Fruit fly (Drosophila melanogaster) whole organism, embryonic: ENCODE data around the gene att-ORFB.

ENCODE experiments used
- Abd-B ChIP-seq: fragments of 200-800 bp; sonication (Bioruptor generic); optimal IDR thresholded peaks from 2 replicates; lab custom pipeline; 2018; ENCODE audit warnings: missing biosample characterization, mild to moderate bottlenecking, missing genetic modification characterization, moderate library complexity
- CG10209 ChIP-seq: fragments of 200-800 bp; sonication (Bioruptor generic); optimal IDR thresholded peaks from 3 replicates; lab custom pipeline; 2017; ENCODE audit warnings: missing biosample characterization, mild to moderate bottlenecking, missing genetic modification characterization, missing genetic modification reagents
- CG1024 ChIP-seq: fragments of 200-800 bp; sonication (Bioruptor generic); IDR thresholded peaks from 2 replicates; pipeline ENCODE4 v1.3.6; 2022; ENCODE audit warnings: missing biosample characterization, missing genetic modification characterization
- CG10565 ChIP-seq: fragments of 200-800 bp; sonication (Bioruptor generic); optimal IDR thresholded peaks from 3 replicates; lab custom pipeline; 2016; ENCODE audit warnings: missing biosample characterization, mild to moderate bottlenecking, missing genetic modification characterization
- CG12769 ChIP-seq: fragments of 200-800 bp; sonication (Bioruptor generic); optimal IDR thresholded peaks from 2 replicates; lab custom pipeline; 2019; ENCODE audit warnings: missing biosample characterization, mild to moderate bottlenecking, missing genetic modification characterization, moderate library complexity
- CG14441 ChIP-seq: fragments of 200-800 bp; sonication (Bioruptor generic); IDR thresholded peaks from 2 replicates; pipeline ENCODE4 v1.3.6; 2022; ENCODE audit warnings: missing biosample characterization, missing genetic modification characterization
- CG15073 ChIP-seq: fragments of 200-800 bp; sonication (Bioruptor generic); optimal IDR thresholded peaks from 2 replicates; lab custom pipeline; 2016; ENCODE audit warnings: missing biosample characterization, missing genetic modification characterization
- CG17829 ChIP-seq: fragments of 200-800 bp; optimal IDR thresholded peaks from 2 replicates; lab custom pipeline; 2019; ENCODE audit warnings: missing biosample characterization, mild to moderate bottlenecking, missing genetic modification characterization, moderate library complexity
- CG30431 ChIP-seq: fragments of 200-800 bp; sonication (Bioruptor generic); optimal IDR thresholded peaks from 2 replicates; lab custom pipeline; 2017; ENCODE audit warnings: missing biosample characterization, missing genetic modification characterization
- CG31441 ChIP-seq: fragments of 200-800 bp; sonication (Bioruptor generic); IDR thresholded peaks from 2 replicates; pipeline ENCODE4 v1.3.6; 2022; ENCODE audit warnings: missing biosample characterization, missing genetic modification characterization
- CG4360 ChIP-seq: fragments of 200-800 bp; sonication (Bioruptor generic); IDR thresholded peaks from 2 replicates; pipeline ENCODE4 v1.3.6; 2022; ENCODE audit warnings: missing biosample characterization, missing genetic modification characterization
- CG43689 ChIP-seq: fragments of 200-800 bp; sonication (Bioruptor generic); IDR thresholded peaks from 2 replicates; pipeline ENCODE4 v1.3.6; 2022; ENCODE audit warnings: missing biosample characterization, missing genetic modification characterization
- CG4617 ChIP-seq: fragments of 200-800 bp; sonication (Bioruptor generic); optimal IDR thresholded peaks from 3 replicates; lab custom pipeline; 2016; ENCODE audit warnings: missing biosample characterization, missing genetic modification characterization, borderline replicate concordance
- CG4820 ChIP-seq: fragments of 200-800 bp; sonication (Bioruptor generic); optimal IDR thresholded peaks from 3 replicates; lab custom pipeline; 2016; ENCODE audit warnings: missing biosample characterization, missing genetic modification characterization
- CG7357 ChIP-seq: fragments of 200-800 bp; sonication (Bioruptor generic); IDR thresholded peaks from 3 replicates; pipeline ENCODE4 v1.3.6; 2022; ENCODE audit warnings: missing biosample characterization, missing genetic modification characterization
- CG7786 ChIP-seq: fragments of 200-800 bp; sonication (Bioruptor generic); optimal IDR thresholded peaks from 2 replicates; lab custom pipeline; 2016; ENCODE audit warnings: missing biosample characterization, missing genetic modification characterization
- CG8359 ChIP-seq: fragments of 200-800 bp; sonication (Bioruptor generic); optimal IDR thresholded peaks from 2 replicates; lab custom pipeline; 2017; ENCODE audit warnings: missing biosample characterization, mild to moderate bottlenecking, missing genetic modification characterization, borderline replicate concordance
- CG8765 ChIP-seq: fragments of 200-800 bp; sonication (Bioruptor generic); IDR thresholded peaks from 2 replicates; pipeline ENCODE4 v1.3.6; 2022; ENCODE audit warnings: missing biosample characterization, missing genetic modification characterization
- Chrac-16 ChIP-seq: fragments of 200-800 bp; sonication (Bioruptor generic); optimal IDR thresholded peaks from 3 replicates; lab custom pipeline; 2016; ENCODE audit warnings: missing biosample characterization, missing genetic modification characterization
- Dfd ChIP-seq, 2 experiments: fragments of >200 bp; optimal IDR thresholded peaks; 2 replicates each; lab custom pipeline; 2017; ENCODE audit warnings: missing biosample characterization in 2 of 2, missing genetic modification characterization in 2 of 2
- Dip2 ChIP-seq: fragments of 200-800 bp; sonication (Bioruptor generic); IDR thresholded peaks from 2 replicates; pipeline ENCODE4 v1.3.6; 2022; ENCODE audit warnings: missing biosample characterization, missing genetic modification characterization
- Gug ChIP-seq: fragments of 200-800 bp; sonication (Bioruptor generic); IDR thresholded peaks from 4 replicates; pipeline ENCODE4 v1.3.6; 2022; ENCODE audit warnings: missing biosample characterization, missing genetic modification characterization
- HLH4C ChIP-seq: fragments of 200-800 bp; sonication (Bioruptor generic); IDR thresholded peaks from 3 replicates; pipeline ENCODE4 v1.3.6; 2022; ENCODE audit warnings: missing biosample characterization, missing genetic modification characterization; ENCODE audit not compliant: partially characterized antibody
- HLH54F ChIP-seq: fragments of 200-800 bp; sonication (Bioruptor generic); optimal IDR thresholded peaks from 3 replicates; lab custom pipeline; 2016; ENCODE audit warnings: missing biosample characterization, missing genetic modification characterization
- Hmx ChIP-seq: fragments of 200-800 bp; sonication (Bioruptor generic); optimal IDR thresholded peaks from 2 replicates; lab custom pipeline; 2016; ENCODE audit warnings: missing biosample characterization, missing genetic modification characterization
- Hsf ChIP-seq: fragments of 200-800 bp; sonication (Bioruptor generic); optimal IDR thresholded peaks from 3 replicates; lab custom pipeline; 2016; ENCODE audit warnings: missing biosample characterization, missing genetic modification characterization
- Lim3 ChIP-seq: fragments of 200-800 bp; sonication (Bioruptor generic); IDR thresholded peaks from 2 replicates; pipeline ENCODE4 v1.3.6; 2022; ENCODE audit warnings: missing biosample characterization, missing genetic modification characterization
- MESR4 ChIP-seq: fragments of 200-800 bp; sonication (Bioruptor generic); optimal IDR thresholded peaks from 2 replicates; lab custom pipeline; 2018; ENCODE audit warnings: missing biosample characterization, mild to moderate bottlenecking, missing genetic modification characterization, moderate library complexity
- MTF-1 ChIP-seq: fragments of 200-800 bp; sonication (Bioruptor generic); optimal IDR thresholded peaks from 2 replicates; lab custom pipeline; 2018; ENCODE audit warnings: missing biosample characterization, mild to moderate bottlenecking, missing genetic modification characterization, borderline replicate concordance
- NC2α ChIP-seq: fragments of 200-800 bp; sonication (Bioruptor generic); optimal IDR thresholded peaks from 2 replicates; lab custom pipeline; 2016; ENCODE audit warnings: missing biosample characterization, missing genetic modification characterization
- Rfx ChIP-seq: fragments of 200-800 bp; sonication (Bioruptor generic); IDR thresholded peaks from 2 replicates; pipeline ENCODE4 v1.3.6; 2022; ENCODE audit warnings: missing biosample characterization, missing genetic modification characterization
- Six4 ChIP-seq: fragments of 200-800 bp; sonication (Bioruptor generic); optimal IDR thresholded peaks from 2 replicates; lab custom pipeline; 2016; ENCODE audit warnings: missing biosample characterization, missing genetic modification characterization
- Sox100B ChIP-seq: fragments of 200-800 bp; sonication (Bioruptor generic); optimal IDR thresholded peaks from 3 replicates; lab custom pipeline; 2018; ENCODE audit warnings: missing biosample characterization, mild to moderate bottlenecking, missing genetic modification characterization
- bowl ChIP-seq: fragments of 200-800 bp; sonication (Bioruptor generic); IDR thresholded peaks from 2 replicates; pipeline ENCODE4 v1.3.6; 2022; ENCODE audit warnings: missing biosample characterization, missing genetic modification characterization
- br ChIP-seq: fragments of >200 bp; optimal IDR thresholded peaks from 2 replicates; lab custom pipeline; 2017
- crp ChIP-seq, 2 experiments: fragments of 200-800 bp; sonication (Bioruptor generic); optimal IDR thresholded peaks; 2 replicates in 1 of 2; 3 replicates in 1 of 2; lab custom pipeline; 2017; ENCODE audit warnings: missing biosample characterization in 2 of 2, missing genetic modification characterization in 2 of 2, mild to moderate bottlenecking in 1 of 2, moderate library complexity in 1 of 2
- dan ChIP-seq: fragments of 200-800 bp; sonication (Bioruptor generic); IDR thresholded peaks from 2 replicates; pipeline ENCODE4 v1.3.6; 2022; ENCODE audit warnings: missing biosample characterization, missing genetic modification characterization
- ewg ChIP-seq: fragments of 200-800 bp; sonication (Bioruptor generic); optimal IDR thresholded peaks from 3 replicates; lab custom pipeline; 2017; ENCODE audit warnings: mild to moderate bottlenecking, missing biosample characterization, missing genetic modification reagents, missing genetic modification characterization
- ftz-f1 ChIP-seq: fragments of 200-800 bp; sonication (Bioruptor generic); optimal IDR thresholded peaks from 2 replicates; lab custom pipeline; 2016; ENCODE audit warnings: missing biosample characterization, missing genetic modification characterization
- gfzf ChIP-seq: fragments of 200-800 bp; sonication (Bioruptor generic); optimal IDR thresholded peaks from 2 replicates; lab custom pipeline; 2016; ENCODE audit warnings: missing biosample characterization, mild to moderate bottlenecking, missing genetic modification characterization, moderate library complexity
- grn ChIP-seq: fragments of 200-800 bp; sonication (Bioruptor generic); optimal IDR thresholded peaks from 3 replicates; lab custom pipeline; 2017; ENCODE audit warnings: missing biosample characterization, missing genetic modification characterization
- ken ChIP-seq: fragments of 200-800 bp; sonication (Bioruptor generic); IDR thresholded peaks from 3 replicates; pipeline ENCODE4 v1.3.6; 2022; ENCODE audit warnings: missing biosample characterization, missing genetic modification characterization
- lbe ChIP-seq: fragments of 200-800 bp; sonication (Bioruptor generic); optimal IDR thresholded peaks from 2 replicates; lab custom pipeline; 2016; ENCODE audit warnings: missing biosample characterization, mild to moderate bottlenecking, missing genetic modification characterization
- nerfin-2 ChIP-seq: fragments of 200-800 bp; sonication (Bioruptor generic); IDR thresholded peaks from 2 replicates; pipeline ENCODE4 v1.3.6; 2022; ENCODE audit warnings: missing biosample characterization, missing genetic modification characterization; ENCODE audit not compliant: partially characterized antibody
- org-1 ChIP-seq: fragments of 200-800 bp; sonication (Bioruptor generic); optimal IDR thresholded peaks from 2 replicates; lab custom pipeline; 2017; ENCODE audit warnings: missing biosample characterization, missing genetic modification characterization
- rib ChIP-seq: fragments of 200-800 bp; sonication (Bioruptor generic); IDR thresholded peaks from 2 replicates; pipeline ENCODE4 v1.3.6; 2022; ENCODE audit warnings: missing biosample characterization, missing genetic modification characterization
- tio ChIP-seq: fragments of 200-800 bp; sonication (Bioruptor generic); optimal IDR thresholded peaks from 2 replicates; lab custom pipeline; 2017; ENCODE audit warnings: missing biosample characterization, missing genetic modification characterization, inconsistent platforms
- tx ChIP-seq: fragments of 200-800 bp; sonication (Bioruptor generic); optimal IDR thresholded peaks from 2 replicates; lab custom pipeline; 2016; ENCODE audit warnings: missing biosample characterization, missing genetic modification characterization
- zfh1 ChIP-seq: fragments of 200-800 bp; sonication (Bioruptor generic); IDR thresholded peaks from 3 replicates; pipeline ENCODE4 v1.3.6; 2022; ENCODE audit warnings: missing biosample characterization, missing genetic modification characterization
- zfh2 ChIP-seq: fragments of 200-800 bp; sonication (Bioruptor generic); optimal IDR thresholded peaks from 2 replicates; lab custom pipeline; 2016; ENCODE audit warnings: missing biosample characterization, missing genetic modification characterization

att-ORFB gene

DNA sequence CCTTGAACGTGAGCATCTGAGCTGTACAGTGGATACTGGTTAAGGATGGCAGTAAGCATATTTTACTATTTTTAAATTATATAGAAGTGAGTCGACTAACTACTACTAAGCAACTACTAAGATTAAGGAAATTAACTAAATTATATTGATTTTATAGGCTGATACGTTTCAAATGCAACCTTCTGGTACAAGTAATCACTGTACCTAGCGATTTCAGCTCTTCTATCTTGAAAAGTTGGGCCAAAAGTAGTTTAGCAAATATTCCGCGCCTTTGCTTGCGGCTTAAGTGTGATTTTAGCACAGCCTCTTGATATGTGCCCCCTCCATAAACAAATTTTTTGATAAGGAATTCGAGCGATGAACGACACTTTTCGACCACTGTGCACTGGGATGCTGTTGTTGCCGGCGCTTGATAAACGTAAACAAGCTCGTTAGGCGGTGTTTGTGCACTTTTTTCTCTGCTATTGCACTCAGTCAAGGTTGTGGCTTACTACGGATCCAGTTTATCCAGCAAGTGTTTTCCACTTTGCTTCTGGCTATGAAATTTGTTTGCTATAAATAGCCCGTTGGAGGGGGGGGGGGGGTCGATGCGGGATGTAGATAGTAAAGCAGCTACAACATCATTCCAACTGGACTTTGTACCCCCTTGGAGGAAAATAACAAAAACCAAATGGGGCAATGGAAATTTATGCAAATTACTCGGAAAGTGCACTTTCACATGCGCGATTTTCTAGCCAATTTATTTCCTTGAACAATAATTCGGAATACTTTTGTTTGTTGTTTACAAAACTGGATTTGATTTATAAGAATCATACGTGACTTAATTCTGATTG lies 2.3 kb upstream of the att-ORFB start (continued):
- TF ChIP-seq org-1 (GFP tag; lab: Kevin White, UChicago) (peak; percentile 43), lbe (no peak), Hsf (peak; percentile 54), Rfx (GFP tag; lab: Robert Waterston, UW) (peak; percentile 93), rib (peak; percentile 73), zfh2 (GFP tag; lab: Kevin White, UChicago) (peak; percentile 66), CG4617 (GFP tag; lab: Kevin White, UChicago) (no peak), ken (GFP tag; lab: Robert Waterston, UW) (no peak), Hmx (GFP tag; lab: Kevin White, UChicago) (peak; percentile 28), bowl (peak; percentile 43; the same call in 1 of the 2 replicates), CG10565 (GFP tag; lab: Kevin White, UChicago) (no peak), Gug (GFP tag; lab: Robert Waterston, UW) (peak; percentile 68; the same call in 3 of the 4 replicates), grn (GFP tag; lab: Kevin White, UChicago) (no peak), CG4360 (peak; percentile 26; the same call in 1 of the 2 replicates), HLH54F (peak; percentile 36), Sox100B (peak; percentile 59), CG10209 (GFP tag; lab: Kevin White, UChicago) (peak; percentile 65), gfzf (GFP tag; lab: Kevin White, UChicago) (no peak), CG14441 (GFP tag; lab: Robert Waterston, UW) (peak; percentile 89), CG31441 (GFP tag; lab: Robert Waterston, UW) (peak; percentile 63), CG1024 (peak; percentile 11; the same call in 1 of the 2 replicates), CG8359 (no peak), CG17829 (tag; lab: Kevin White, UChicago) (peak; percentile 41), MTF-1 (GFP tag; lab: Kevin White, UChicago) (no peak), Dip2 (no peak; the same call in 1 of the 2 replicates), tx (no peak), CG7357 (GFP tag; lab: Robert Waterston, UW) (peak; percentile 76), Abd-B (peak; percentile 52), nerfin-2 (GFP tag; lab: Robert Waterston, UW) (0 out of 2 replicates have a peak, but pooled peaks have one; percentile 19), CG4820 (peak; percentile 57), Six4 (GFP tag; lab: Kevin White, UChicago) (peak; percentile 37), br (lab: Kevin White, UChicago) (no peak), Lim3 (GFP tag; lab: Robert Waterston, UW) (no peak), Chrac-16 (GFP tag; lab: Kevin White, UChicago) (peak; percentile 55), CG15073 (GFP tag; lab: Kevin White, UChicago) (no peak), MESR4 (no peak), CG30431 (GFP tag; lab: Kevin White, UChicago) (peak; percentile 52), CG7786 (GFP tag; lab: Kevin White, UChicago) (no peak), ftz-f1 (GFP tag; lab: Kevin White, UChicago) (peak; percentile 65), crp (GFP tag; optimal IDR thresholded peaks at IDR 0.05; lab: Kevin White, UChicago) (no peak), dan (no peak), NC2α (GFP tag; lab: Kevin White, UChicago) (no peak), CG8765 (GFP tag; lab: Robert Waterston, UW) (peak; percentile 50; the same call in 1 of the 2 replicates), tio (GFP tag; lab: Kevin White, UChicago) (peak; percentile 61), ewg (GFP tag; lab: Kevin White, UChicago) (peak; percentile 3), HLH4C (GFP tag; lab: Robert Waterston, UW) (no peak), CG43689 (GFP tag; lab: Robert Waterston, UW) (peak; percentile 39; the same call in 1 of the 2 replicates), Dfd (GFP tag; optimal IDR thresholded peaks at IDR 0.05; lab: Kevin White, UChicago) (no peak), zfh1 (GFP tag; lab: Robert Waterston, UW) (peak; percentile 68), CG12769 (tag; lab: Kevin White, UChicago) (no peak)
